Worm (Caenorhabditis elegans): ENCODE results near the gene F26A1.19.

F26A1.19 gene

ce11 chrIII:4819843-4820242 is 17.7 kb upstream of the F26A1.19 start, which contains the start of gene F26A1.7:
TSS of gene F26A1.7 (minus strand) at chrIII:4819943.
- TF ChIP-seq nhr-21 (tag; optimal IDR thresholded peaks at IDR 0.05) (no peak), ceh-16 (tag; optimal IDR thresholded peaks at IDR 0.05) (no peak), nhr-237 (tag; optimal IDR thresholded peaks at IDR 0.05) (no peak), sma-9 (GFP tag; optimal IDR thresholded peaks at IDR 0.05) (no peak), sma-9 (tag; optimal IDR thresholded peaks at IDR 0.05) (no peak), mdl-1 (tag; optimal IDR thresholded peaks at IDR 0.05) (no peak)

DNA sequence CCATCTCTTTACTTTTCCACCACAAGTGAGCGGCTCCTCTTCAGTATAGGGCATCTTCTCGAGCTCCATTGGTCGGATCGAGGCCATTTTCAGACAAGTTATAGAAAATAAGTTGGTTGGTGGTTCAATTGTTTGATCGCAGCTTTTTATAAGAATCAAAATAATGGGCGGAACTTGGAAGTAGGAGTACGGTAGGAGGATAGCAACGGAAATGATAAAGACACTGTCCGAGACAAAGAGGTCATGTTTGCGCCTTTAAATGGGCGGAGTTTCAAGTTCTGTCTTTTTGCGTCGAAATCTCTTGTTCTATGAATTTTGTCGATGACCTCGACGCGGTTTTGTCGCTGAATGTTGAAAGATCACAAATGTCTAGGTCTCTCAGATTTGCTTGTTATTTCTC is 15.4 kb upstream of the F26A1.19 start, which contains the start of gene F26A1.8:
Gene F26A1.8, minus strand, starts transcription at position 101 of the 400 bp plus-strand sequence.
- TF ChIP-seq R02D3.7 (tag; optimal IDR thresholded peaks at IDR 0.05) = no peak
- no peak for TF ChIP-seq ceh-82 (tag; optimal IDR thresholded peaks at IDR 0.05)
- no peak for TF ChIP-seq F13H6.1 (tag; optimal IDR thresholded peaks at IDR 0.05)
- TF ChIP-seq lin-13 (GFP tag; optimal IDR thresholded peaks at IDR 0.05) = no peak
- no peak for TF ChIP-seq sma-3 (GFP tag; optimal IDR thresholded peaks at IDR 0.05)
- no peak for TF ChIP-seq lsy-2 (tag; optimal IDR thresholded peaks at IDR 0.05)
- no peak for TF ChIP-seq elt-1 (tag; optimal IDR thresholded peaks at IDR 0.05)
- TF ChIP-seq zag-1 (tag; optimal IDR thresholded peaks at IDR 0.05) = no peak
- TF ChIP-seq ceh-16 (tag; optimal IDR thresholded peaks at IDR 0.05) = no peak

DNA sequence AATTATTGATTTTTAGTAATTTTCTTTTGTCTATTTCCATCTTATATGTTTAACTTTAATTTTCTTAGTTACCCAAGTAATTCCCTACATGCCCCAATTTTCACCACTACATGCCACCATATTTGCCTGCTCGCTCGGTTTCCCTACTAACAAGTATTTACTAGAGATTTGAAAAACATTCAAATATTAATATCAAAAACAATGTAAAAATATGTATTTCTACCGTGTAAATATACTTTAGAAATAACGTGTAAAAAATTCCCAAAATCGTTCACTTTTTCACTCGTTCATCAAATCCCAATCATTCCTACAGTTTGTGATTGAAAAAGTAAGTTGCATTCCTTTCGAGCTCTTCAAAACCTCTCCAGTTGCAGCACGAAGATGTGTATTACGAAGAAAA is 10.9 kb upstream of the F26A1.19 start, which contains the start of gene F26A1.3:
Gene F26A1.3, plus strand, starts transcription at position 301 of the 400 bp plus-strand sequence.
- TF ChIP-seq nhr-25 (tag; optimal IDR thresholded peaks at IDR 0.05) (no peak), lin-11 (tag; optimal IDR thresholded peaks at IDR 0.05) (no peak), ama-1 (optimal IDR thresholded peaks at IDR 0.05) (no peak), ztf-11 (tag; optimal IDR thresholded peaks at IDR 0.05) (no peak), peb-1 (tag; optimal IDR thresholded peaks at IDR 0.05) (no peak), lin-13 (GFP tag; optimal IDR thresholded peaks at IDR 0.05) (no peak), zag-1 (tag; optimal IDR thresholded peaks at IDR 0.05) (no peak), lin-39 (tag; optimal IDR thresholded peaks at IDR 0.05) (no peak), mbf-1 (tag; optimal IDR thresholded peaks at IDR 0.05) (no peak), crh-2 (tag; optimal IDR thresholded peaks at IDR 0.05) (no peak), ceh-16 (tag; optimal IDR thresholded peaks at IDR 0.05) (no peak), skn-1 (tag; optimal IDR thresholded peaks at IDR 0.05) (no peak), ztf-1 (GFP tag; conservative IDR thresholded peaks at IDR 0.05) (no peak), mdl-1 (tag; optimal IDR thresholded peaks at IDR 0.05) (no peak), nhr-11 (tag; optimal IDR thresholded peaks at IDR 0.05) (no peak), mab-5 (tag; optimal IDR thresholded peaks at IDR 0.05) (no peak), dmd-4 (tag; optimal IDR thresholded peaks at IDR 0.05) (no peak), F13H6.1 (tag; optimal IDR thresholded peaks at IDR 0.05) (no peak), unc-55 (GFP tag; optimal IDR thresholded peaks at IDR 0.05) (no peak), nhr-10 (tag; optimal IDR thresholded peaks at IDR 0.05) (no peak)

DNA sequence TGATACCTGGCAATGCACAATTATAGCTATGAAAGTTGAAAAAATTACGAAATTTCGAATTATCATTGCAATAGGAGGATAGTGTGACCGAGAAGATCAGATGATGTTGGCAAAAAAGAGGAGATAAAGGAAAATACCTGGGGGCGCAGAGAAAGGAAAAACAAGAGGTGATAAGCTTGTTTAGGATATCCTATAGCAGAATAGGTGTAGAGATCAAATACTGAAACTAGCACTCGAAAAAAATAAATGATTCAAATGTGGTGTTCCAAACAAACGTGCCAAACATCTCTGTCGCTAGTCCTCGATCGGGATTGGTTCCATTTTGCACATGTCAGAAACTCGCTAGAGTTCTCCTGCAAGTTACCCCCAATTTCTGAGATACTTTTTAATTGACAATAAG is 8.1 kb upstream of the F26A1.19 start, which contains the start of gene F26A1.9:
Gene F26A1.9, minus strand, starts transcription at position 101 of the 400 bp plus-strand sequence.
- TF ChIP-seq nhr-237 (tag; optimal IDR thresholded peaks at IDR 0.05) = no peak
- TF ChIP-seq lin-11 (tag; optimal IDR thresholded peaks at IDR 0.05) = no peak
- no peak for TF ChIP-seq F13H6.1 (tag; optimal IDR thresholded peaks at IDR 0.05)
- no peak for TF ChIP-seq dmd-4 (tag; optimal IDR thresholded peaks at IDR 0.05)
- TF ChIP-seq nhr-10 (tag; optimal IDR thresholded peaks at IDR 0.05) = no peak
- no peak for TF ChIP-seq snpc-4 (tag; optimal IDR thresholded peaks at IDR 0.05)
- no peak for TF ChIP-seq egl-27 (tag; optimal IDR thresholded peaks at IDR 0.05)
- TF ChIP-seq mab-5 (tag; optimal IDR thresholded peaks at IDR 0.05) = no peak
- no peak for TF ChIP-seq elt-1 (tag; optimal IDR thresholded peaks at IDR 0.05)
- TF ChIP-seq ztf-1 (GFP tag; conservative IDR thresholded peaks at IDR 0.05) = no peak
- no peak for TF ChIP-seq mdl-1 (tag; optimal IDR thresholded peaks at IDR 0.05)
- no peak for TF ChIP-seq C34F6.9 (tag; optimal IDR thresholded peaks at IDR 0.05)
- TF ChIP-seq sma-9 (GFP tag; optimal IDR thresholded peaks at IDR 0.05) = no peak
- no peak for TF ChIP-seq sma-9 (tag; optimal IDR thresholded peaks at IDR 0.05)

DNA sequence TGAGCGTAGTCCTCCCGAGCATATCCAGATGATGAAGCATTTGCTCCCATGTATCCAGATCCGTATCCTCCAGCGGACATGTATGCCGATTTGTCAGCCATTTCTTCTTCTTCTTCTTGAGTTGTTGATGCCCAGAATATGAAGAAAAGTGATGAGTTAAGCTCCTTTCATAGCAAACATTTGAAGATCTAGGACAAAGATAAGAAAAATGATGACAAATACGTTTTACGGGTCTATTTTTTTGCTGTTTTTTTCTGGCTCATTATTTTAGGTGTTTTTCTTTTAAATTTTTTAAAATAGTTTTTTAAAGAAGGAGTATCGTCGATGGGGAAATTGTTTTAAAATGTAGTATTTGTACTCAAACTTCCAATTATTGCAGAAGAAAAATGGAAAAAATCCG is 7.3 kb upstream of the F26A1.19 start, which contains the start of gene nspd-9:
Gene nspd-9, minus strand, starts transcription at position 101 of the 400 bp plus-strand sequence.
- no peak for TF ChIP-seq nhr-237 (tag; optimal IDR thresholded peaks at IDR 0.05)
- TF ChIP-seq ztf-11 (tag; optimal IDR thresholded peaks at IDR 0.05) = no peak

DNA sequence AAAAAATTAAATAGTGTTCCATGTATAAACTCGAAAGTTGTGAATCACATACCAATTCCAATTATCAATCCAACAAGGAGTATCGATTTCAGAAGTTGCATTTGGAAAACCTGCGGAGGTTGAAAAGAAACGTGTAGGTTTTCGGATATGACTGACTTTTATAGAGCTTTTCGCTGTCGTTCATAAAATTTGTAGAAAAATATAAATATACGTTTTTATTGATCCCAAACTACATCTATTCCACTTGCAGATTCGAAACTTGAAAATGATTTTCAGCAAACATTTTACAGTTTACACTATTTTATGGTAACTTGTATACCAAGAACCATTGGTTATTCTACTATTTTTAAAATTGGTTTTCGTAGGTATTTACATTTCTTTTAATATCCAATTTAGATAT is 4.6 kb downstream of the F26A1.19 start, which contains the start of gene clec-156:
Gene clec-156, minus strand, starts transcription at position 101 of the 400 bp plus-strand sequence.
- TF ChIP-seq nhr-237 (tag; optimal IDR thresholded peaks at IDR 0.05) (no peak), unc-39 (tag; optimal IDR thresholded peaks at IDR 0.05) (no peak), nhr-25 (tag; optimal IDR thresholded peaks at IDR 0.05) (no peak), nhr-6 (tag; optimal IDR thresholded peaks at IDR 0.05) (no peak), snpc-4 (tag; optimal IDR thresholded peaks at IDR 0.05) (no peak), R02D3.7 (tag; optimal IDR thresholded peaks at IDR 0.05) (no peak), nhr-21 (tag; optimal IDR thresholded peaks at IDR 0.05) (no peak), ZK546.5 (tag; optimal IDR thresholded peaks at IDR 0.05) (no peak), sem-4 (tag; optimal IDR thresholded peaks at IDR 0.05) (no peak), gmeb-1 (tag; optimal IDR thresholded peaks at IDR 0.05) (no peak), C34F6.9 (tag; optimal IDR thresholded peaks at IDR 0.05) (no peak), mab-5 (tag; optimal IDR thresholded peaks at IDR 0.05) (no peak), ztf-1 (GFP tag; conservative IDR thresholded peaks at IDR 0.05) (no peak), mbf-1 (tag; optimal IDR thresholded peaks at IDR 0.05) (no peak)

Measured in whole organism, L2 larva.